Worm (Caenorhabditis elegans) whole organism, early embryonic: ENCODE measurements around the gene cyp-13B2.

Experiments
- B0310.2 ChIP-seq: sonication (generic microtip); optimal IDR thresholded peaks from 2 replicates; lab custom pipeline; 2016; ENCODE audit warnings: mild to moderate bottlenecking, missing genetic modification characterization, missing compliant biosample characterization
- aly-1 ChIP-seq: sonication (generic microtip); optimal IDR thresholded peaks from 2 replicates; lab custom pipeline; 2016; ENCODE audit warnings: missing genetic modification characterization, missing compliant biosample characterization
- ceh-13 ChIP-seq: fragments of 200-800 bp; sonication (Bioruptor generic); optimal IDR thresholded peaks from 2 replicates; lab custom pipeline; 2018; ENCODE audit warnings: mild to moderate bottlenecking, missing genetic modification characterization, missing compliant biosample characterization
- ets-7 ChIP-seq: sonication (generic microtip); optimal IDR thresholded peaks from 2 replicates; lab custom pipeline; 2016; ENCODE audit warnings: missing genotype, missing genetic modification characterization, missing compliant biosample characterization
- pes-1 ChIP-seq: fragments of 200-800 bp; sonication (Bioruptor generic); IDR thresholded peaks from 2 replicates; pipeline ENCODE4 v1.3.6; 2022; ENCODE audit warnings: missing genetic modification reagents, missing genetic modification characterization, missing compliant biosample characterization
- scrt-1 ChIP-seq: fragments of 200-800 bp; sonication (Bioruptor generic); IDR thresholded peaks from 2 replicates; pipeline ENCODE4 v1.3.6; 2022; ENCODE audit warnings: missing genetic modification characterization, missing compliant biosample characterization

DNA sequence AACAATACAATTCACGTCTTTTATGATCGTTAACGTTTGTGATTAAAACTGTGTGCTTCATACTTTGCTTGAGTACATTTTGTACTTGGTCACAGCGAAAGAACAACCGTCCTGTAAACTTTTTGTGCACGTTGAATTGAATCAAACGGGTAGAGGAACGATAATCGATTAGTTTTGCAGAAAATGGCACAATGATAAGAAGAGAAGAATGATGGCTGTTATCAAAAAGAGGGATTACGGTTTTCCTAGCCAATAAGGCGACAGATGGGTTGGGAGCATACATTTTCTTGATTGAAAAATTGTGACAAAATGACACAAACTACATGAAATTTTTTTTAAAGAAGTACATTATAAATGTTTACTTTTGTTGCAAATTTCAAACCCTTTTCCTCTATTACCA, 31.1 kb upstream of the cyp-13B2 start:
- no peak for TF ChIP-seq scrt-1 (GFP tag; lab: Robert Waterston, UW)
- no peak for TF ChIP-seq pes-1
- no peak for TF ChIP-seq ets-7 (tag; lab: Kevin White, UChicago)
- TF ChIP-seq ceh-13, result no peak
- TF ChIP-seq B0310.2 (tag; lab: Kevin White, UChicago), result no peak
- no peak for TF ChIP-seq aly-1 (tag; lab: Kevin White, UChicago)
